Worm (Caenorhabditis elegans) whole organism, late embryonic: ENCODE results near the gene mrps-5.

Experiments
- C08G9.2 ChIP-seq: sonication (generic microtip); optimal IDR thresholded peaks from 2 replicates; lab custom pipeline; 2016; ENCODE audit warnings: mild to moderate bottlenecking, missing genetic modification characterization, moderate library complexity, missing compliant biosample characterization
- ama-1 ChIP-seq: fragments of 150-350 bp; optimal IDR thresholded peaks from 2 replicates; lab custom pipeline; 2014
- fkh-6 ChIP-seq: sonication (generic microtip); optimal IDR thresholded peaks from 2 replicates; lab custom pipeline; 2016; ENCODE audit warnings: missing genetic modification characterization, missing compliant biosample characterization
- pha-4 ChIP-seq: fragments of 150-350 bp; optimal IDR thresholded peaks from 2 replicates; lab custom pipeline; 2018; ENCODE audit warnings: missing biosample characterization, missing genetic modification reagents, missing genetic modification characterization
- sdc-2 ChIP-seq: sonication (generic microtip); optimal IDR thresholded peaks from 2 replicates; lab custom pipeline; 2016; ENCODE audit warnings: missing genotype, missing genetic modification characterization, missing compliant biosample characterization
- unc-3 ChIP-seq, 2 experiments: fragments of 200-800 bp in 1 of 2; sonication (Bioruptor generic) in 1 of 2; sonication (generic microtip) in 1 of 2; conservative IDR thresholded peaks in 1 of 2; optimal IDR thresholded peaks in 1 of 2; 2 replicates each; pipeline versions ENCODE4 v1.3.6 to Lab custom; 2016 to 2022; ENCODE audit warnings: missing compliant biosample characterization in 2 of 2, missing genetic modification characterization in 2 of 2, missing genetic modification reagents in 1 of 2

- TF ChIP-seq ama-1 (lab: Kevin White, UChicago) (no peak), unc-3 (GFP tag; conservative IDR thresholded peaks at IDR 0.05; lab: Robert Waterston, UW) (no peak), unc-3 (tag; optimal IDR thresholded peaks at IDR 0.05; lab: Kevin White, UChicago) (no peak), pha-4 (no peak), fkh-6 (tag; lab: Kevin White, UChicago) (no peak), sdc-2 (no peak), C08G9.2 (no peak)
Measured at ce11 chrV:12528919-12529318, 34.4 kb upstream of the mrps-5 start.
